Worm (Caenorhabditis elegans): ENCODE data around the gene nhr-66.
A peak's percentile ranks its signal among the peaks of the same experiment; 100 is the strongest.

Gene nhr-66

DNA sequence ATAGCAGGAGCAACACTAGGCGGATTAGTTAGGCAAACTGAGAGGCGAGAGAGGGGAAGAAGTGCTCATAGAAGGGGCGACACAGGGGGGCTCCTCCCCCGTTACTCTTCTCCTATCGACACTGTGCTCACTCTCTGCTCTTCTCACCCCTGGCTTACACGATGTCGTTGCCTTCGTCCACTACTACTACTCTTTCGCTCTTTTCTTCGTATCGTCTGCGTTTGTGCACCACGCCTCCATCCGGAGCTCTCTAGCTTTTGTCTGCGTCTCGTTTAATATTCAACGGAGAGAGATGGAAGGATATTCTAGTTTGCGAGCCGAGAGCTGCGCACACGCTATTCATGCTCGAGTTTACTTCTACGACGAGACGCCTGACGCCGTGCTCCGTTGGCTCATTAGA lies 53.1 kb downstream of the nhr-66 start:
- TF ChIP-seq dao-5 (tag; optimal IDR thresholded peaks at IDR 0.05), result no peak
- TF ChIP-seq him-1 (tag; optimal IDR thresholded peaks at IDR 0.05), result peak; percentile 50
- no peak for TF ChIP-seq W03F9.2 (tag; optimal IDR thresholded peaks at IDR 0.05)

ce11 chrIV:8182566-8182965 lies 53.8 kb downstream of the nhr-66 start:
- no peak for TF ChIP-seq dao-5 (tag; optimal IDR thresholded peaks at IDR 0.05)
- no peak for TF ChIP-seq W03F9.2 (tag; optimal IDR thresholded peaks at IDR 0.05)
- no peak for TF ChIP-seq him-1 (tag; optimal IDR thresholded peaks at IDR 0.05)

DNA sequence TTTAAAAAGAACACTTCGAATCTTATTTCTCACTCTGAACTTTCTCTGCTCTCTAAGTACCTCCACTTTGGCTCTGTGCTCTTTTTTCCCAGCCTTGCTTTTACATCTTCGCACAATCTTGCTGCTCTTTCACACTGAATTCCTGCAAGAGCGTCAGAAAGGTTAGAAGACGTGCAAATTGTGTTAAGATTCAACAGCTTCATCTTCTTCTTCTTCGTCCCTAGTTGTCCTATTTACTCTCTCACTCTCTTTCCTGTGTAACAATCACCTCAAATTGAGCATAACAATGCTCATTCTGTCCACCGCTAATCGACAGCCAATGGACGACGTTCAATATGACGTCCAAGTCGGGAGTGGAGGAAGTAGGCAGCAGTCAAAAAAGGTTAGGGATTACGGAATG lies 55.0 kb downstream of the nhr-66 start:
- no peak for TF ChIP-seq him-1 (tag; optimal IDR thresholded peaks at IDR 0.05)
- TF ChIP-seq dao-5 (tag; optimal IDR thresholded peaks at IDR 0.05), result no peak
- no peak for TF ChIP-seq W03F9.2 (tag; optimal IDR thresholded peaks at IDR 0.05)

All from whole organism, L4/young adult.